Worm (Caenorhabditis elegans) whole organism, L3 larva: Measurements from ENCODE around the gene T22F3.10.

ENCODE experiments used
- ZK546.5 ChIP-seq: sonication (generic microtip); optimal IDR thresholded peaks from 2 replicates; lab custom pipeline; 2017; ENCODE audit warnings: missing biosample characterization, missing genetic modification characterization
- aly-2 ChIP-seq: fragments of 150-350 bp; optimal IDR thresholded peaks from 2 replicates; lab custom pipeline; 2014; ENCODE audit warnings: missing biosample characterization, missing genetic modification characterization
- ama-1 ChIP-seq: fragments of 150-350 bp; optimal IDR thresholded peaks from 2 replicates; lab custom pipeline; 2018
- ceh-16 ChIP-seq: sonication (generic microtip); optimal IDR thresholded peaks from 2 replicates; lab custom pipeline; 2017; ENCODE audit warnings: missing biosample characterization, missing genetic modification characterization
- ceh-28 ChIP-seq: fragments of 150-350 bp; optimal IDR thresholded peaks from 2 replicates; lab custom pipeline; 2014; ENCODE audit warnings: missing biosample characterization, missing genetic modification reagents, missing genetic modification characterization
- ceh-82 ChIP-seq: fragments of 150-350 bp; optimal IDR thresholded peaks from 2 replicates; lab custom pipeline; 2014; ENCODE audit warnings: missing biosample characterization, missing genetic modification characterization
- egl-27 ChIP-seq: sonication (generic microtip); optimal IDR thresholded peaks from 4 replicates; lab custom pipeline; 2017; ENCODE audit warnings: missing biosample characterization, missing genetic modification reagents, missing genetic modification characterization
- egl-5 ChIP-seq: fragments of 150-350 bp; optimal IDR thresholded peaks from 2 replicates; lab custom pipeline; 2017; ENCODE audit warnings: missing biosample characterization, missing genetic modification reagents, missing genetic modification characterization, inconsistent platforms
- elt-1 ChIP-seq: fragments of 150-350 bp; optimal IDR thresholded peaks from 2 replicates; lab custom pipeline; 2014; ENCODE audit warnings: missing biosample characterization, missing genetic modification characterization
- elt-3 ChIP-seq, 3 experiments: fragments of 150-350 bp in 1 of 3; sonication (generic microtip) in 2 of 3; optimal IDR thresholded peaks; 2 replicates in 2 of 3; 4 replicates in 1 of 3; lab custom pipeline; 2014 to 2017; ENCODE audit warnings: missing biosample characterization in 3 of 3, missing genetic modification characterization in 3 of 3
- eor-1 ChIP-seq, 2 experiments: fragments of 150-350 bp; optimal IDR thresholded peaks; 2 replicates each; lab custom pipeline; 2014 to 2018; ENCODE audit warnings: missing biosample characterization in 2 of 2, missing genetic modification characterization in 2 of 2
- fkh-10 ChIP-seq: sonication (generic microtip); optimal IDR thresholded peaks from 2 replicates; lab custom pipeline; 2017; ENCODE audit warnings: missing biosample characterization, missing genetic modification reagents, missing genetic modification characterization
- fkh-2 ChIP-seq: fragments of 150-350 bp; optimal IDR thresholded peaks from 2 replicates; lab custom pipeline; 2014; ENCODE audit warnings: missing biosample characterization, missing genetic modification reagents, missing genetic modification characterization
- jun-1 ChIP-seq: fragments of 150-350 bp; optimal IDR thresholded peaks from 2 replicates; lab custom pipeline; 2014; ENCODE audit warnings: missing biosample characterization, missing genetic modification reagents, missing genetic modification characterization
- lin-15B ChIP-seq: fragments of 150-350 bp; optimal IDR thresholded peaks from 2 replicates; lab custom pipeline; 2014; ENCODE audit warnings: missing biosample characterization, missing genetic modification characterization
- mdl-1 ChIP-seq: fragments of 150-350 bp; optimal IDR thresholded peaks from 2 replicates; lab custom pipeline; 2014; ENCODE audit warnings: missing biosample characterization, missing genetic modification characterization
- mml-1 ChIP-seq: fragments of 150-350 bp; sonication (generic microtip); optimal IDR thresholded peaks from 3 replicates; lab custom pipeline; 2014; ENCODE audit warnings: missing biosample characterization, missing genetic modification characterization
- nfya-1 ChIP-seq: sonication (generic microtip); optimal IDR thresholded peaks from 2 replicates; lab custom pipeline; 2017; ENCODE audit warnings: missing genetic modification characterization, mild to moderate bottlenecking, missing compliant biosample characterization, antibody characterized with exemption, moderate library complexity; ENCODE audit not compliant: insufficient read depth
- nhr-11 ChIP-seq: fragments of 150-350 bp; optimal IDR thresholded peaks from 2 replicates; lab custom pipeline; 2014; ENCODE audit warnings: missing biosample characterization, missing genetic modification characterization
- nhr-12 ChIP-seq: fragments of 150-350 bp; optimal IDR thresholded peaks from 2 replicates; lab custom pipeline; 2014; ENCODE audit warnings: missing biosample characterization, missing genetic modification characterization
- nhr-23 ChIP-seq: fragments of 150-350 bp; optimal IDR thresholded peaks from 2 replicates; lab custom pipeline; 2014; ENCODE audit warnings: missing biosample characterization, missing genetic modification reagents, missing genetic modification characterization
- nhr-237 ChIP-seq: fragments of 150-350 bp; optimal IDR thresholded peaks from 2 replicates; lab custom pipeline; 2014; ENCODE audit warnings: missing biosample characterization, missing genetic modification characterization
- nhr-25 ChIP-seq: sonication (generic microtip); optimal IDR thresholded peaks from 2 replicates; lab custom pipeline; 2017; ENCODE audit warnings: missing biosample characterization, missing genetic modification characterization
- nhr-28 ChIP-seq: fragments of 150-350 bp; optimal IDR thresholded peaks from 2 replicates; lab custom pipeline; 2014; ENCODE audit warnings: missing biosample characterization, missing genetic modification characterization
- nhr-43 ChIP-seq: sonication (generic microtip); optimal IDR thresholded peaks from 2 replicates; lab custom pipeline; 2016; ENCODE audit warnings: mild to moderate bottlenecking, missing genetic modification characterization, missing compliant biosample characterization; ENCODE audit not compliant: poor library complexity, severe bottlenecking
- nhr-67 ChIP-seq: fragments of 150-350 bp; optimal IDR thresholded peaks from 2 replicates; lab custom pipeline; 2014; ENCODE audit warnings: missing biosample characterization, missing genetic modification characterization
- nhr-76 ChIP-seq: fragments of 150-350 bp; sonication (generic microtip); optimal IDR thresholded peaks from 5 replicates; lab custom pipeline; 2014; ENCODE audit warnings: missing biosample characterization, missing genetic modification characterization
- pqm-1 ChIP-seq: fragments of 150-350 bp; optimal IDR thresholded peaks from 2 replicates; lab custom pipeline; 2017; ENCODE audit warnings: missing biosample characterization, missing genetic modification characterization, inconsistent platforms
- sea-2 ChIP-seq: fragments of 150-350 bp; sonication (generic microtip); optimal IDR thresholded peaks from 4 replicates; lab custom pipeline; 2014; ENCODE audit warnings: missing biosample characterization, missing genetic modification reagents, missing genetic modification characterization
- skn-1 ChIP-seq: fragments of 150-350 bp; optimal IDR thresholded peaks from 2 replicates; lab custom pipeline; 2014; ENCODE audit warnings: missing biosample characterization, missing genetic modification characterization
- snpc-4 ChIP-seq: fragments of 150-350 bp; optimal IDR thresholded peaks from 2 replicates; lab custom pipeline; 2014; ENCODE audit warnings: missing biosample characterization, missing genetic modification characterization
- tbx-2 ChIP-seq: sonication (generic microtip); optimal IDR thresholded peaks from 2 replicates; lab custom pipeline; 2016; ENCODE audit warnings: mild to moderate bottlenecking, missing genetic modification characterization, missing compliant biosample characterization
- unc-39 ChIP-seq: sonication (generic microtip); optimal IDR thresholded peaks from 4 replicates; lab custom pipeline; 2017; ENCODE audit warnings: missing biosample characterization, missing genetic modification characterization
- unc-62 ChIP-seq: fragments of 150-350 bp; sonication (generic microtip); optimal IDR thresholded peaks from 4 replicates; lab custom pipeline; 2014; ENCODE audit warnings: missing biosample characterization, missing genetic modification reagents, missing genetic modification characterization
- ztf-11 ChIP-seq: fragments of 150-350 bp; optimal IDR thresholded peaks from 2 replicates; lab custom pipeline; 2014; ENCODE audit warnings: missing biosample characterization, missing genetic modification characterization
- ztf-4 ChIP-seq: fragments of 150-350 bp; optimal IDR thresholded peaks from 2 replicates; lab custom pipeline; 2014; ENCODE audit warnings: missing biosample characterization, missing genetic modification characterization

The T22F3.10 gene

DNA sequence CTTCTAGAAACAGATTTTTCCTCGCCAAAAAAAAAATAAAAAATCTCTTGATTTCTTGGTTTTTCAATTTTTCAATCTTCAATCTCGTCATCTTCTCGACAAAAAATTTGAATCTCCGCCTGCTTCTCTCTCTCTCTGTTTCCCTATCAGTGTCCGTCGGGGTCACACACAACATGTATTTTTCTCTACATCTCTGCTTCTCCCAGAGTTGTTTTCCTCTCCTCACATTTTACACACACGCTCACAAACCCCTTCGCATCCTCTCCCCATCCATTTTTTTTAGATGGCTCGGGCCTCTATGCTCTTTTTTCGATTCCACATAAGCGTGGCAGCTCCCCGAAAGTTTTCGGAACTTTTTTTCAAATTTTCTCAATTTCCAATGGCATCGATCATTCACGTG, 31.8 kb downstream of the T22F3.10 start (continued):
- no peak for TF ChIP-seq nhr-28 (tag; lab: Kevin White, UChicago)
- no peak for TF ChIP-seq fkh-10 (GFP tag; lab: Kevin White, UChicago)
- TF ChIP-seq aly-2 (tag; lab: Kevin White, UChicago) = no peak
- TF ChIP-seq tbx-2 (tag; lab: Kevin White, UChicago) = no peak
- no peak for TF ChIP-seq ztf-4 (tag; lab: Kevin White, UChicago)
- TF ChIP-seq ZK546.5 (tag; lab: Kevin White, UChicago) = no peak
- TF ChIP-seq unc-39 = no peak
- TF ChIP-seq ceh-16 (tag; lab: Kevin White, UChicago) = no peak
- TF ChIP-seq ceh-82 (tag; lab: Kevin White, UChicago) = no peak
- no peak for TF ChIP-seq ztf-11 (tag; lab: Kevin White, UChicago)
- no peak for TF ChIP-seq pqm-1 (tag; lab: Kevin White, UChicago)
- TF ChIP-seq mml-1 (tag; lab: Kevin White, UChicago) = no peak
- TF ChIP-seq fkh-2 (tag; lab: Kevin White, UChicago) = no peak
- peak; percentile 13 for TF ChIP-seq snpc-4
- TF ChIP-seq nhr-43 = peak; percentile 26
- TF ChIP-seq egl-27 (tag; lab: Kevin White, UChicago) = no peak
- TF ChIP-seq lin-15B (tag; lab: Kevin White, UChicago) = peak; percentile 97
- no peak for TF ChIP-seq nhr-237
- peak; percentile 45 for TF ChIP-seq ama-1 (lab: Kevin White, UChicago)
- TF ChIP-seq eor-1 (tag; optimal IDR thresholded peaks at IDR 0.05; lab: Kevin White, UChicago) = no peak
- no peak for TF ChIP-seq nhr-12 (tag; lab: Kevin White, UChicago)
- no peak for TF ChIP-seq skn-1 (tag; lab: Kevin White, UChicago)
- TF ChIP-seq nfya-1 (tag; lab: Kevin White, UChicago) = peak; percentile 60

DNA sequence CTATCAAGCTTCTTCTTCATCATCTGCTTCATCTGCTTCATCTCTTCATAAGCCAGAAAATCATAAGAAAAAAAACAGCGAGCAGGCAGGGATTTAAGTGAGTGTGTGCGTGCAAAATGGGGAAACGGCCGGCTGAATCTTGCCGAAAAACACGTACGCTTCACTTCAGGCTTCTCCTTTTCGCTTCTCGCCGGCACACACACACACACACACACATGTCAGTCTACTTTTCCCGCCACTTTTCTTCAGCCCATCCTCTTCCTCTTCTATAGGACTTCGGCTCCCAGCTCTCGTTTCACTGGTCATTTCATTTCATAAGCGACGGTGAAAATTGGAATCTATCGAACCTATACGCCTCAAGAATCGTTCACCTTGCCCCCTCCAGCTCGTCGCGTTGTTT, 32.3 kb downstream of the T22F3.10 start:
- TF ChIP-seq unc-62 (GFP tag; lab: Kevin White, UChicago) = no peak
- TF ChIP-seq nhr-67 = no peak
- no peak for TF ChIP-seq nhr-25 (tag; lab: Kevin White, UChicago)
- no peak for TF ChIP-seq ZK546.5 (tag; lab: Kevin White, UChicago)
- no peak for TF ChIP-seq nhr-11
- no peak for TF ChIP-seq nhr-23
- TF ChIP-seq ztf-11 (tag; lab: Kevin White, UChicago) = no peak
- TF ChIP-seq nhr-28 (tag; lab: Kevin White, UChicago) = no peak
- TF ChIP-seq mdl-1 (tag; lab: Kevin White, UChicago) = no peak
- no peak for TF ChIP-seq lin-15B (tag; lab: Kevin White, UChicago)
- TF ChIP-seq ceh-82 (tag; lab: Kevin White, UChicago) = no peak
- TF ChIP-seq nhr-76 = no peak
- TF ChIP-seq jun-1 (tag; lab: Kevin White, UChicago) = no peak
- TF ChIP-seq elt-3 (tag; optimal IDR thresholded peaks at IDR 0.05; lab: Kevin White, UChicago) = no peak
- no peak for TF ChIP-seq ceh-28 (tag; lab: Kevin White, UChicago)
- TF ChIP-seq, all 47 proteins: peak for 0

DNA sequence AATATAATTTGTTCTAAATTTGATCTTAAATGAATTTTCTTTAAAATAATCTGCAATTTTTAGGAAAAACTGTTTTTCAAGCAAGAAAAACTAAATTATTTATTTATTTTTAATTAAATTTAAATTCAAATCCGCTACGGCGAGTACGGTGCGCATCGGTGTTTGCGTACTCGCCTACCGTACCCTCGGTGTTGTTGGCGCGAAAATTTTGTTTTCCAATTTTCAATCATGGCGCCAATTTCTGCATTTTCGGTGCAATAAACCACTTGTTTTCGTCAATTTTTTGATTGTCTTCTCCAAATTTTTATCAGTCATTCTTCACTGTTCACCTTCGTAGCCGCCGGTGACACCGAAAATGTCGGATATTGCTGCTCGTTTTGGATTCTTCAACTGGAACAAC, 32.7 kb downstream of the T22F3.10 start, which contains the start of gene pygl-1:
pygl-1 (plus strand) TSS at position 211 of the 400 bp plus-strand sequence.
- TF ChIP-seq sea-2 (GFP tag; lab: Kevin White, UChicago) (no peak), nhr-76 (no peak), skn-1 (tag; lab: Kevin White, UChicago) (no peak), unc-62 (GFP tag; lab: Kevin White, UChicago) (no peak), pqm-1 (tag; lab: Kevin White, UChicago) (no peak), egl-5 (tag; lab: Kevin White, UChicago) (no peak), ZK546.5 (tag; lab: Kevin White, UChicago) (no peak)

DNA sequence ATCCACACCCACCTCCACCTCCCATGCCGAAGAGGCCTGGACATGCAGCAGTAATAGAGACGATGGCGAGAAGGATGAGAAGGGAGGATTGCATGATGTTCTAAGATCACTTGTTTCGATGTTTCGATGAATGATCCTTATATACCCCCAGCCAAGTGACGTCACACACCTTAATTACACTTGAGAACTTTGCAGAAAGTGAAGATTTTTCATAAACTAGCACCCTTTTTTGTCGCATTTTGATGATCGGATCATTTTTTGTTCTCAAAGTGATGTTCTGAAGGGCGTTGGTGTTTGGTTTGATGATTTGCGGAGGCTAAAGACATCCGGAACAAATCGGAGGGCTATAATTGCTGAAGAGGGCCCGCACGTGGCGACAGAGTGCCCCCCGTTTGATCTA, 35.8 kb downstream of the T22F3.10 start, which contains the start of gene grl-27:
grl-27 (minus strand) TSS at position 101 of the 400 bp plus-strand sequence.
- TF ChIP-seq elt-1 = no peak
- TF ChIP-seq ztf-11 (tag; lab: Kevin White, UChicago) = no peak
- TF ChIP-seq elt-3 (tag; optimal IDR thresholded peaks at IDR 0.05; lab: Kevin White, UChicago) = no peak
- TF ChIP-seq pqm-1 (tag; lab: Kevin White, UChicago) = no peak
- no peak for TF ChIP-seq nhr-28 (tag; lab: Kevin White, UChicago)
